Worm (Caenorhabditis elegans): ENCODE results near the gene arcp-1.

arcp-1 gene

DNA sequence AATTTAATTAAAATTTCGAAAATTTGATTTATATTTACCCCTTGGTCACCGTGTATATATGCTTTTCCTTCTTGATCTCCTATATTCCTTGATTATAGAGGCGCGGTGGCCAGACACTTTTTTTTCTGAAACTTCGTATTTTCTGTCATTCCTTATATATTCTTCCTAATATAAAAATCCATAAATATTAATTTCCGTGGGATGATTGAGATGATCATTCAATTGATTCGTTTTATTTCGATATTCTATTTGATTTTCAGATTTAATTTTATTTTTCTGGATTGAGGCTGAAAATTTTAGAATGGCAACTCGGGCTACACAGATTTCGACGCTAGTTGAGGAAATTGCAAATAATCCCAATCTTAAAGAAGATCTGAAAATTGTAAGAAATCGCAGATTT lies 52.6 kb downstream of the arcp-1 start, which contains the start of gene dph-1:
dph-1 (plus strand) TSS at position 301 of the 400 bp plus-strand sequence.
- no peak for TF ChIP-seq tbx-11 (GFP tag; IDR thresholded peaks at IDR 0.05)
- TF ChIP-seq sea-1 (GFP tag; conservative IDR thresholded peaks at IDR 0.05), result no peak
- TF ChIP-seq aly-1 (tag; optimal IDR thresholded peaks at IDR 0.05), result no peak
- TF ChIP-seq tra-4 (tag; optimal IDR thresholded peaks at IDR 0.05), result no peak
- no peak for TF ChIP-seq F13C5.2 (tag; optimal IDR thresholded peaks at IDR 0.05)
- no peak for TF ChIP-seq ets-7 (tag; optimal IDR thresholded peaks at IDR 0.05)
- TF ChIP-seq ceh-13 (GFP tag; optimal IDR thresholded peaks at IDR 0.05), result no peak
- TF ChIP-seq B0310.2 (tag; optimal IDR thresholded peaks at IDR 0.05), result no peak
- TF ChIP-seq pes-1 (GFP tag; IDR thresholded peaks at IDR 0.05), result no peak
- TF ChIP-seq flt-1 (GFP tag; IDR thresholded peaks at IDR 0.05), result no peak
- TF ChIP-seq hmg-4 (GFP tag; optimal IDR thresholded peaks at IDR 0.05), result no peak
- TF ChIP-seq hmbx-1 (tag; optimal IDR thresholded peaks at IDR 0.05), result no peak
- no peak for TF ChIP-seq tbx-37 (GFP tag; conservative IDR thresholded peaks at IDR 0.05)
- TF ChIP-seq scrt-1 (GFP tag; IDR thresholded peaks at IDR 0.05), result no peak
- no peak for TF ChIP-seq ama-1 (optimal IDR thresholded peaks at IDR 0.05)
- TF ChIP-seq ceh-36 (tag; optimal IDR thresholded peaks at IDR 0.05), result no peak
- no peak for TF ChIP-seq hnd-1 (tag; optimal IDR thresholded peaks at IDR 0.05)

DNA sequence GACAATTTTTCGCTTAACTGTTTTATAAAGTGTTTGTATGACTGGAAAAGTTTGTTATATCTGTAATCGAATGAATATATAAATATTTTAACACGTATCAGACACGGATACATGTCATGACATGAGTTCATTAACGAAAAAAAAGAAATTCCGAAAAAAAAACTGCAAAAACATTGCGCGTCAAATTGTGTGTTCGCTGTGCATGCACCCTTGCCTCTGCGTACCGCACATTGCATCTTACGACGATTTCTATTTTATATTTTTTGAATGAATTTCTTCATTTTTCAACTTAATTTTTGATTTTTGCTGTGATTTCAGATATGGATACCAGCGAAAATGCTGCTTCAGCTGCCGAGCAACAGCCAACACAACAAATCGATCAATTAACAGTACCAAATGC lies 54.2 kb downstream of the arcp-1 start, which contains the start of gene wdr-5.1:
wdr-5.1 (plus strand) TSS at position 319 of the 400 bp plus-strand sequence.
- no peak for TF ChIP-seq ama-1 (optimal IDR thresholded peaks at IDR 0.05)
- no peak for TF ChIP-seq B0310.2 (tag; optimal IDR thresholded peaks at IDR 0.05)
- TF ChIP-seq tbx-37 (GFP tag; conservative IDR thresholded peaks at IDR 0.05), result no peak
- TF ChIP-seq ceh-36 (tag; optimal IDR thresholded peaks at IDR 0.05), result no peak
- TF ChIP-seq tbx-11 (GFP tag; IDR thresholded peaks at IDR 0.05), result no peak
- no peak for TF ChIP-seq flt-1 (GFP tag; IDR thresholded peaks at IDR 0.05)
- TF ChIP-seq scrt-1 (GFP tag; IDR thresholded peaks at IDR 0.05), result no peak
- TF ChIP-seq F13C5.2 (tag; optimal IDR thresholded peaks at IDR 0.05), result no peak
- TF ChIP-seq tra-4 (tag; optimal IDR thresholded peaks at IDR 0.05), result no peak
- TF ChIP-seq hnd-1 (tag; optimal IDR thresholded peaks at IDR 0.05), result no peak
- no peak for TF ChIP-seq sea-1 (GFP tag; conservative IDR thresholded peaks at IDR 0.05)
- no peak for TF ChIP-seq hmbx-1 (tag; optimal IDR thresholded peaks at IDR 0.05)
- no peak for TF ChIP-seq aly-1 (tag; optimal IDR thresholded peaks at IDR 0.05)

DNA sequence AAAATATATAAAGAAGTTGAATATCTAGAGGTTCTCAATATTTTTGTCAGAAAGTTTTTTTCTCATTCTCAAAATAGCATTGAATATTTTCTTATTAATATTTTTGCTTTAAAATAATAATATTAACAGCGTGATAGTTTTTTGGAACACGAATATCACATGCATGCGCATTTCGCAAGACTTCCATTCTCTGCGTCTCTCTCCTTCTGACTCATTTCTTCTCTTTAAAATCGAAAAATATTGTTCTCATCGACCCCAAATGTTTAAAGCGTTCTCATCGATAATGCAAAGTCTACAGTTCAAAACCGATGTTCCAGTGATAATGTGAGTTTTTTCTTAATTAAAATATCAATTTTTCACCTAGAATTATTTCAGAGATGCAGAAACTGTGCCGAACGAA lies 55.8 kb downstream of the arcp-1 start, which contains the start of gene C14B1.3:
C14B1.3 (plus strand) TSS at position 168 of the 400 bp plus-strand sequence.
- TF ChIP-seq hnd-1 (tag; optimal IDR thresholded peaks at IDR 0.05), result no peak
- TF ChIP-seq tbx-11 (GFP tag; IDR thresholded peaks at IDR 0.05), result no peak
- TF ChIP-seq ceh-13 (GFP tag; optimal IDR thresholded peaks at IDR 0.05), result no peak
- TF ChIP-seq ceh-36 (tag; optimal IDR thresholded peaks at IDR 0.05), result no peak
- no peak for TF ChIP-seq aly-1 (tag; optimal IDR thresholded peaks at IDR 0.05)
- no peak for TF ChIP-seq pes-1 (GFP tag; IDR thresholded peaks at IDR 0.05)
- no peak for TF ChIP-seq hmbx-1 (tag; optimal IDR thresholded peaks at IDR 0.05)
- no peak for TF ChIP-seq hmg-4 (GFP tag; optimal IDR thresholded peaks at IDR 0.05)
- no peak for TF ChIP-seq scrt-1 (GFP tag; IDR thresholded peaks at IDR 0.05)
- no peak for TF ChIP-seq sea-1 (GFP tag; conservative IDR thresholded peaks at IDR 0.05)
- TF ChIP-seq tbx-37 (GFP tag; conservative IDR thresholded peaks at IDR 0.05), result no peak

DNA sequence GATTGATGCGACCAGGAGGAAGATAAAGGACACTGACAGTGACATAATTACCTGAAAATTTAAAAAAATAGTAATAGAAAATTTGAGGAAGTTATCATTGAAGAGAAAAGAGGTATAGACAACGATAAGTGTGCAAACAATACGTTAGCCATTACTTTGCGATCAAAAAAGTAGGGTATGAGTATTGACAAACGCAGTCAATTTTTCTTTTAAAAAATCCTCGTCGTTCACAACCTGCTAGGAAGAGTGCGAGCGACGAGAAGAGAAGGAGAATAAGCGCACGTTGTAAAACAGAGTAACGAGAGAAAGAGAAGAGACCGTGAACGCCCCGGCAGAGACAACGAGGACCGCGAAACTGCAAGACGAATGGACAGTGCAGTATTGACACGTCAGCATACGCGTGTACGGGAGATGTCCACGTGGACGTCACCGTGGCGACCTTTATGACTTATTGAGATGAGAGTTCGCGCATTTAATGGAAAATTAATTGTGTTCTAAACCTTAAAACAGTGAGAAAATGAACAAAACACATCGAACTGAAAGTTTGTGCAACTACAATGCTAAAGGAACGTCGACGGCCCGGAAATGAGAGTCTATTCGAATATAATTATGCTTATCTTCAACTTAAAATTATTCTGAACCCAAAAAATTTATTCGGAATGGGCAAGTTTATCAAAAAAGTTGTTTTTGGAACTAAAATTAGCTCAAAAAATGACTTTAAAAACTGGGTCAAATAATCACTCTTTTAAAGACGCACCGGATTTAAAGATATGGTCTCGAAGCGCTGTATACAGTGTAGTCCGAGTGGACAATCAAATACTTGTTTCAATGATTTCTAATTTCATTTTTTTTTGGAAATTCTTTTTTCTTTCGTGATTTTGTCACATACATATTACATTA lies 57.6 kb downstream of the arcp-1 start, which contains the start of the genes pdi-1 and C14B1.2:
pdi-1 (minus strand) TSS at position 51 of the 900 bp plus-strand sequence.
C14B1.2 (plus strand) TSS at position 850 of the 900 bp plus-strand sequence.
- TF ChIP-seq B0310.2 (tag; optimal IDR thresholded peaks at IDR 0.05) (no peak), hmg-4 (GFP tag; optimal IDR thresholded peaks at IDR 0.05) (peak; percentile 52)

DNA sequence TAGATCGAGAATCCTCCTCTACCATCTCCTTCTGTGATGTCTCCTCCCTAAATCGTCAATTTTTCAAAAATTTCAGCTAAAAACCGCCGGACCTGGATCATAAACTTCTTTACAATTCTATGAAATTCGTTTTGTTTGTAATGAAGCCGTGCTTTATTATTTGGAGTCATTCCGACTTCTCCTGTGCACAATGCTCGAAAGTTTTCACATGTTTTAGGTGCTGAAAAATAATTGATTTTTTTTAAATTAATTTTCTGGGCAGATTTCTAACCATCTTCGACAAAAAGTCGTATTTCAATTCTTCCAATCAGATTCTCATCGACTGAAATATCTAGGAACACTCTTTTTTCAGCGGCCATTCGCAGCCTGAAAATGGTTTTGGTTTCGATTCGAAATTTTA lies 59.9 kb downstream of the arcp-1 start, which contains the start of gene cyn-9:
cyn-9 (minus strand) TSS at position 366 of the 400 bp plus-strand sequence.
- TF ChIP-seq hmg-4 (GFP tag; optimal IDR thresholded peaks at IDR 0.05) (no peak), F13C5.2 (tag; optimal IDR thresholded peaks at IDR 0.05) (no peak), scrt-1 (GFP tag; IDR thresholded peaks at IDR 0.05) (no peak), B0310.2 (tag; optimal IDR thresholded peaks at IDR 0.05) (no peak), aly-1 (tag; optimal IDR thresholded peaks at IDR 0.05) (no peak), ceh-13 (GFP tag; optimal IDR thresholded peaks at IDR 0.05) (no peak), hmbx-1 (tag; optimal IDR thresholded peaks at IDR 0.05) (no peak), flt-1 (GFP tag; IDR thresholded peaks at IDR 0.05) (no peak), hnd-1 (tag; optimal IDR thresholded peaks at IDR 0.05) (no peak), tbx-37 (GFP tag; conservative IDR thresholded peaks at IDR 0.05) (no peak), tbx-11 (GFP tag; IDR thresholded peaks at IDR 0.05) (no peak), ets-7 (tag; optimal IDR thresholded peaks at IDR 0.05) (no peak), pes-1 (GFP tag; IDR thresholded peaks at IDR 0.05) (no peak), sea-1 (GFP tag; conservative IDR thresholded peaks at IDR 0.05) (no peak), tra-4 (tag; optimal IDR thresholded peaks at IDR 0.05) (no peak)

DNA sequence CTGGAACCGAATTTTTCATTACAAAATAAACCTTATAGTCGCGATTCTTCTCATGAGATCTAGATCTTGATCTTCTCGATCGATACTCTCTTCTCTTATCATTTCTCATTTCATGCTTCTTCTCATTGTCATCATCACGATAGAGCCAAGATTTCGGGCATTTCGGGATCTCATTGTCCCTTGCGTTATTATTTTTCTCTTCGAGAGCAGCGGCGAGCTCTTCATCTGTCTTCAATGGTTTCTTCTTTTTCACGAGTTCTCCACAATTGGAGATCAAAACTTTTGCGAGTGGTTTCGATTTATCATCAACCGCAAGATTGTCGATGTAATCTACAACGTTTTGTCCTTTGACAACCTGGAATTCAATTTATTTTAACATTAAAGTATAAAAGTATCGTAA lies 60.8 kb downstream of the arcp-1 start:
- TF ChIP-seq tra-4 (tag; optimal IDR thresholded peaks at IDR 0.05), result no peak
- TF ChIP-seq pes-1 (GFP tag; IDR thresholded peaks at IDR 0.05), result no peak
- no peak for TF ChIP-seq flt-1 (GFP tag; IDR thresholded peaks at IDR 0.05)
- TF ChIP-seq hmg-4 (GFP tag; optimal IDR thresholded peaks at IDR 0.05), result no peak
